Worm (Caenorhabditis elegans) whole organism, L4 larva: ENCODE measurements around the gene copb-1.

Source experiments
- R02D3.7 ChIP-seq: fragments of 150-350 bp; sonication (generic microtip); optimal IDR thresholded peaks from 3 replicates; lab custom pipeline; 2014; ENCODE audit warnings: missing biosample characterization, missing genetic modification characterization
- ama-1 ChIP-seq: fragments of 150-350 bp; optimal IDR thresholded peaks from 2 replicates; lab custom pipeline; 2014; ENCODE audit warnings: inconsistent platforms, mixed read lengths
- daf-12 ChIP-seq: fragments of 150-350 bp; optimal IDR thresholded peaks from 2 replicates; lab custom pipeline; 2014; ENCODE audit warnings: missing biosample characterization, missing genetic modification reagents, missing genetic modification characterization
- dpl-1 ChIP-seq: fragments of 150-350 bp; optimal IDR thresholded peaks from 2 replicates; lab custom pipeline; 2014; ENCODE audit warnings: missing biosample characterization, missing genetic modification reagents, missing genetic modification characterization
- jun-1 ChIP-seq: fragments of 150-350 bp; optimal IDR thresholded peaks from 2 replicates; lab custom pipeline; 2014; ENCODE audit warnings: missing biosample characterization, missing genetic modification reagents, missing genetic modification characterization
- lin-13 ChIP-seq: fragments of 150-350 bp; optimal IDR thresholded peaks from 2 replicates; lab custom pipeline; 2014; ENCODE audit warnings: missing biosample characterization, missing genetic modification reagents, missing genetic modification characterization
- nhr-6 ChIP-seq: fragments of 150-350 bp; optimal IDR thresholded peaks from 2 replicates; lab custom pipeline; 2014; ENCODE audit warnings: missing biosample characterization, missing genetic modification characterization
- nhr-77 ChIP-seq: fragments of 150-350 bp; optimal IDR thresholded peaks from 2 replicates; lab custom pipeline; 2014; ENCODE audit warnings: missing biosample characterization, missing genetic modification characterization
- pqm-1 ChIP-seq: sonication (generic microtip); optimal IDR thresholded peaks from 2 replicates; lab custom pipeline; 2017; ENCODE audit warnings: missing biosample characterization, missing genetic modification characterization
- skn-1 ChIP-seq: fragments of 150-350 bp; optimal IDR thresholded peaks from 2 replicates; lab custom pipeline; 2014; ENCODE audit warnings: missing biosample characterization, missing genetic modification characterization
- unc-39 ChIP-seq: sonication (generic microtip); optimal IDR thresholded peaks from 2 replicates; lab custom pipeline; 2017; ENCODE audit warnings: missing biosample characterization, missing genetic modification characterization

DNA sequence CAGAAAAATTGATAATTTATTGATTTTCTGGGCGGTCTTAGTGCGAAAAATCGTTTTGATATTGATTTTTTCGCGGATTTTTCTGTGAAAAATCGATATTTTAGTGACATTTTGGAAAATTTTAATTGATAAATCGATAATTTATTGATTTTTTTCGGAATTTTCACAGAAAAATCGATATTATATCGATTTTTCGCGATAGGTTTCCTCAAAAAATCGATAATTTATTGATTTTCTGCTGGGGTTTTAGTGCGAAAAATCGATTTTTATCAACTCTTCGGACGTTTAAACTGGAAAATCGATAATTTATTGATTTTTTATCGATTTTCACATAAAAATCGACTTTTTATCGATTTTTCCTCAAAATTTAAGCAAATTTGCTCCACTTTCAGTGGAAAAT is 11.1 kb upstream of the copb-1 start:
- TF ChIP-seq daf-12 (tag; lab: Kevin White, UChicago) = no peak
- TF ChIP-seq dpl-1 (GFP tag; lab: Kevin White, UChicago) = no peak
- no peak for TF ChIP-seq jun-1
- TF ChIP-seq lin-13 = no peak
- TF ChIP-seq skn-1 (tag; lab: Kevin White, UChicago) = no peak
- no peak for TF ChIP-seq nhr-77 (tag; lab: Kevin White, UChicago)
- no peak for TF ChIP-seq nhr-6
- no peak for TF ChIP-seq ama-1 (lab: Kevin White, UChicago)
- no peak for TF ChIP-seq R02D3.7 (tag; lab: Kevin White, UChicago)
- no peak for TF ChIP-seq unc-39 (tag; lab: Kevin White, UChicago)
- TF ChIP-seq pqm-1 (tag; lab: Kevin White, UChicago) = no peak
